Fruit fly (Drosophila melanogaster) whole organism, pupa: Measurements from ENCODE around the gene CG10738.

ENCODE experiments used
- CG10348 ChIP-seq: fragments of 200-800 bp; sonication (Bioruptor generic); IDR thresholded peaks from 2 replicates; pipeline ENCODE4 v1.3.6; 2022; ENCODE audit warnings: missing biosample characterization, missing genetic modification characterization
- CG12605 ChIP-seq: fragments of 200-800 bp; sonication (Bioruptor generic); IDR thresholded peaks from 2 replicates; pipeline ENCODE4 v1.3.6; 2022; ENCODE audit warnings: missing biosample characterization, missing genetic modification characterization
- CG13204 ChIP-seq: fragments of 200-800 bp; sonication (Bioruptor generic); optimal IDR thresholded peaks from 2 replicates; lab custom pipeline; 2018; ENCODE audit warnings: missing biosample characterization, mild to moderate bottlenecking, missing genetic modification characterization, moderate library complexity
- CG14655 ChIP-seq: fragments of 200-800 bp; sonication (Bioruptor generic); optimal IDR thresholded peaks from 3 replicates; lab custom pipeline; 2017; ENCODE audit warnings: mild to moderate bottlenecking, missing biosample characterization, missing genetic modification reagents, missing genetic modification characterization
- CG15710 ChIP-seq: fragments of 200-800 bp; sonication (Bioruptor generic); optimal IDR thresholded peaks from 2 replicates; lab custom pipeline; 2018; ENCODE audit warnings: missing biosample characterization, mild to moderate bottlenecking, missing genetic modification characterization, moderate library complexity
- CG17806 ChIP-seq: fragments of 200-800 bp; sonication (Bioruptor generic); optimal IDR thresholded peaks from 2 replicates; lab custom pipeline; 2018; ENCODE audit warnings: missing biosample characterization, mild to moderate bottlenecking, missing genetic modification characterization, moderate library complexity
- CG32121 ChIP-seq: fragments of 200-800 bp; sonication (Bioruptor generic); IDR thresholded peaks from 2 replicates; pipeline ENCODE4 v1.3.6; 2022; ENCODE audit warnings: missing biosample characterization, missing genetic modification characterization
- CG34367 ChIP-seq: fragments of 200-800 bp; sonication (Bioruptor generic); optimal IDR thresholded peaks from 2 replicates; lab custom pipeline; 2018; ENCODE audit warnings: missing biosample characterization, mild to moderate bottlenecking, missing genetic modification characterization
- CG4496 ChIP-seq: fragments of 200-800 bp; sonication (Bioruptor generic); IDR thresholded peaks from 3 replicates; pipeline ENCODE4 v1.3.6; 2022; ENCODE audit warnings: missing biosample characterization, missing genetic modification characterization
- CG8159 ChIP-seq: fragments of 200-800 bp; sonication (Bioruptor generic); optimal IDR thresholded peaks from 3 replicates; lab custom pipeline; 2018; ENCODE audit warnings: missing biosample characterization, mild to moderate bottlenecking, missing genetic modification characterization, moderate library complexity
- CG8301 ChIP-seq: fragments of 200-800 bp; sonication (Bioruptor generic); optimal IDR thresholded peaks from 2 replicates; lab custom pipeline; 2018; ENCODE audit warnings: missing biosample characterization, mild to moderate bottlenecking, missing genetic modification characterization
- CG9948 ChIP-seq: fragments of 200-800 bp; sonication (Bioruptor generic); optimal IDR thresholded peaks from 2 replicates; lab custom pipeline; 2018; ENCODE audit warnings: missing biosample characterization, mild to moderate bottlenecking, missing genetic modification characterization, moderate library complexity
- D1 ChIP-seq: fragments of 200-800 bp; sonication (Bioruptor generic); optimal IDR thresholded peaks from 2 replicates; lab custom pipeline; 2018; ENCODE audit warnings: missing biosample characterization, mild to moderate bottlenecking, missing genetic modification characterization, moderate library complexity
- EcR ChIP-seq: fragments of 200-800 bp; sonication (Bioruptor generic); optimal IDR thresholded peaks from 3 replicates; lab custom pipeline; 2019; ENCODE audit warnings: missing biosample characterization, missing genetic modification characterization, mild to moderate bottlenecking, moderate library complexity, missing genetic modification reagents
- Ets98B ChIP-seq: fragments of 200-800 bp; sonication (Bioruptor generic); IDR thresholded peaks from 2 replicates; pipeline ENCODE4 v1.3.6; 2022; ENCODE audit warnings: missing biosample characterization, missing genetic modification characterization
- Pif1A ChIP-seq: fragments of 200-800 bp; sonication (Bioruptor generic); optimal IDR thresholded peaks from 3 replicates; lab custom pipeline; 2016; ENCODE audit warnings: missing biosample characterization, missing genetic modification characterization
- Pif1B ChIP-seq: fragments of 200-800 bp; sonication (Bioruptor generic); optimal IDR thresholded peaks from 3 replicates; lab custom pipeline; 2016; ENCODE audit warnings: missing biosample characterization, missing genetic modification characterization
- Snoo ChIP-seq: fragments of 200-800 bp; sonication (Bioruptor generic); optimal IDR thresholded peaks from 3 replicates; lab custom pipeline; 2017; ENCODE audit warnings: missing biosample characterization, mild to moderate bottlenecking, missing genetic modification characterization, inconsistent platforms
- fd96Ca ChIP-seq: fragments of 200-800 bp; sonication (Bioruptor generic); IDR thresholded peaks from 3 replicates; pipeline ENCODE4 v1.3.6; 2022; ENCODE audit warnings: missing biosample characterization, missing genetic modification characterization
- gl ChIP-seq: fragments of 200-800 bp; sonication (Bioruptor generic); optimal IDR thresholded peaks from 2 replicates; lab custom pipeline; 2018; ENCODE audit warnings: missing biosample characterization, mild to moderate bottlenecking, missing genetic modification characterization
- rn ChIP-seq: fragments of 200-800 bp; sonication (Bioruptor generic); IDR thresholded peaks from 2 replicates; pipeline ENCODE4 v1.3.6; 2022; ENCODE audit warnings: missing biosample characterization, missing genetic modification characterization

CG10738 gene

DNA sequence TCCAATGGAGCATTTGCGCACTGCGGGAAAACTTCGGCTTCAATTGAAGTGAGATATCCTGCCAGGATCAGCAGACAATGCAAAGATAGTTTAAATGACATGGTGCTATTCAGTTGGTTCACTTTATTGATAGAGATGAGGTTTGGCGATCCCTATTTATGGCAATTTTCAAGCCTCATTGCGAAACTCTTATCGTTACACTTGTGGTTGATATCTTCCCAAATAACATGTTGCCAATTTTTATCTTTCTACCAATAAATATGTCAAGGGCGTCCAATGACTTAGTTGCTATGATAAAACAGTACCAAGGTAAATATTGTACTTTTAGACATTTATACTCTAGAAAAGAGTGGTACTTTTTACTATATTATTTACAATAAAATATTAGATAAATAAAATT lies 26.5 kb upstream of the CG10738 start, which contains the start of gene CG33263:
TSS of gene CG33263 (minus strand) at position 101 of the 400 bp plus-strand sequence.
- TF ChIP-seq CG14655 (GFP tag; lab: Kevin White, UChicago), result no peak
- TF ChIP-seq CG8301, result no peak
- no peak for TF ChIP-seq CG12605 (GFP tag; lab: Robert Waterston, UW)
- TF ChIP-seq gl (tag; lab: Kevin White, UChicago), result no peak
- TF ChIP-seq CG15710 (tag; lab: Kevin White, UChicago), result no peak
- no peak for TF ChIP-seq CG13204 (GFP tag; lab: Kevin White, UChicago)
- TF ChIP-seq CG9948 (tag; lab: Kevin White, UChicago), result no peak
- TF ChIP-seq EcR (GFP tag; lab: Kevin White, UChicago), result no peak
- TF ChIP-seq CG4496 (GFP tag; lab: Robert Waterston, UW), result no peak
- TF ChIP-seq CG17806 (tag; lab: Kevin White, UChicago), result no peak
- TF ChIP-seq Ets98B (GFP tag; lab: Robert Waterston, UW), result no peak
- no peak for TF ChIP-seq Snoo (tag; lab: Kevin White, UChicago)
- no peak for TF ChIP-seq Pif1B (GFP tag; lab: Kevin White, UChicago)
- no peak for TF ChIP-seq Pif1A

DNA sequence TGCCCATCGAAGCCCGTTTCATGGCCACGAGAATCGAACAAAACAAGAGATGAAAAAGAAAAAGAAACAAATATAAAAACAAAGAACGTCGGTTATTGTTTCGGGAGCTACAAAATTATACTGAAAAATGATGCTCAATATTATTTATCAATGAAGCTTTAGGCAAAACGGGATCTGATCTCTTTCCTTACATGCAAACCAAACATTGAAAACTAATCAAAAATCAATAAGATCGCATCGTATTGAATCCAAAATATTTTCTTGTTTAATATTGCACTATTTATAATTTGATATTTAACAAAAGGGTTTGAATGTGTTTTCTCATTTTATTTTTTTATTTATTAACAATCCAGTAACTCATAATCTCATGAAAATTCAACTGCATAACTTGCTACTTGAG lies 25.0 kb upstream of the CG10738 start, which contains the start of gene CG14106:
TSS of gene CG14106 (minus strand) at position 101 of the 400 bp plus-strand sequence.
- TF ChIP-seq Pif1A (no peak), Snoo (tag; lab: Kevin White, UChicago) (no peak), CG34367 (tag; lab: Kevin White, UChicago) (no peak), Pif1B (GFP tag; lab: Kevin White, UChicago) (no peak), CG9948 (tag; lab: Kevin White, UChicago) (no peak), CG13204 (GFP tag; lab: Kevin White, UChicago) (no peak)

DNA sequence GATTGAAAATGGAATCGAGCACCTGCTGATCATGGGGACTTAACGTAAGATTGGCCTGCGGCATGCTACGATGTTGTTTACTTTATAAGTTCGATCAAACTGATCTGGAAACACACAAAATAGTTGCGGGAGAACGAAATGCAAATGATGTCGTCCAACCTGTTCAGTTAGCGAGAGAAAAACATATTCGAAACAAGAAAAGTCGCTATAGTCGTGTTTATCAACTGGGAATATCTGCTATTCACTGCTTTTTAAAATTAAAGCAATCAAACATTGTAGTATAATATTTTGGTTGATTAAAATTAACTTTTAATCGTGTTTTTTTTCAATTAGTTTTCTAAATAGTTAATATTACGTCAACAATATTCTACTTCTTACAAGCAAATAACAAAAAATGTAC lies 24.0 kb upstream of the CG10738 start, which contains the start of gene CG14105:
TSS of gene CG14105 (minus strand) at position 101 of the 400 bp plus-strand sequence.
- TF ChIP-seq rn (GFP tag; lab: Robert Waterston, UW), result no peak
- TF ChIP-seq CG12605 (GFP tag; lab: Robert Waterston, UW), result no peak
- TF ChIP-seq Snoo (tag; lab: Kevin White, UChicago), result no peak
- TF ChIP-seq CG10348 (GFP tag; lab: Robert Waterston, UW), result no peak
- TF ChIP-seq CG34367 (tag; lab: Kevin White, UChicago), result no peak
- TF ChIP-seq CG8159 (tag; lab: Kevin White, UChicago), result no peak
- TF ChIP-seq Pif1B (GFP tag; lab: Kevin White, UChicago), result no peak
- TF ChIP-seq EcR (GFP tag; lab: Kevin White, UChicago), result no peak
- no peak for TF ChIP-seq gl (tag; lab: Kevin White, UChicago)
- no peak for TF ChIP-seq CG32121 (GFP tag; lab: Robert Waterston, UW)
- no peak for TF ChIP-seq D1 (tag; lab: Kevin White, UChicago)
- no peak for TF ChIP-seq CG8301
- TF ChIP-seq CG4496 (GFP tag; lab: Robert Waterston, UW), result no peak
- TF ChIP-seq CG17806 (tag; lab: Kevin White, UChicago), result no peak
- no peak for TF ChIP-seq CG15710 (tag; lab: Kevin White, UChicago)
- no peak for TF ChIP-seq Pif1A
- TF ChIP-seq fd96Ca (GFP tag; lab: Robert Waterston, UW), result no peak
- no peak for TF ChIP-seq CG9948 (tag; lab: Kevin White, UChicago)

DNA sequence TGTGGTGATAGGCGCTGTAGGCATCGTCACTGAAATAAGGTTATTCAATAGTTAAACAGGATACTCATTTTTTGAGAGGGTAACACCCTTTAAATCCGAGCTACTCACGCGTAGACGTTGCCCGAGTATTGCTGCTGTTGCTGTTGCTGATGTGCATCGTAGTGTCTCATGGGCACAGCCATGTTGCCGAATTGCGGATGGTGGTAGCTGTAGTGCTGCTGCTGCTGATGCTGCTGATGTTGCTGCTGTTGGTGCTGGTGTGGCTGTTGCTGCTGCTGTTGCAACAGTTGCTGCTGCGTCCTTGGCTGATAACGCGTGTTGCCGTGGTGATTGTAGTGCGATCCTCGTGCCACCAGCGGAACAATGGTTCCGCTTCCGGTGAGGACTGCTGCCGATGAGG lies 20.4 kb upstream of the CG10738 start:
- no peak for TF ChIP-seq CG14655 (GFP tag; lab: Kevin White, UChicago)
- TF ChIP-seq CG34367 (tag; lab: Kevin White, UChicago), result no peak
- no peak for TF ChIP-seq CG10348 (GFP tag; lab: Robert Waterston, UW)
- TF ChIP-seq CG32121 (GFP tag; lab: Robert Waterston, UW), result no peak
- no peak for TF ChIP-seq Pif1B (GFP tag; lab: Kevin White, UChicago)
- TF ChIP-seq Pif1A, result no peak
- no peak for TF ChIP-seq CG17806 (tag; lab: Kevin White, UChicago)
- TF ChIP-seq CG12605 (GFP tag; lab: Robert Waterston, UW), result no peak
- TF ChIP-seq CG13204 (GFP tag; lab: Kevin White, UChicago), result no peak
- TF ChIP-seq D1 (tag; lab: Kevin White, UChicago), result no peak
- TF ChIP-seq CG8159 (tag; lab: Kevin White, UChicago), result no peak
- no peak for TF ChIP-seq gl (tag; lab: Kevin White, UChicago)
- no peak for TF ChIP-seq CG4496 (GFP tag; lab: Robert Waterston, UW)
- TF ChIP-seq Snoo (tag; lab: Kevin White, UChicago), result no peak
- TF ChIP-seq CG15710 (tag; lab: Kevin White, UChicago), result no peak
- no peak for TF ChIP-seq CG9948 (tag; lab: Kevin White, UChicago)
- TF ChIP-seq CG8301, result no peak
- no peak for TF ChIP-seq rn (GFP tag; lab: Robert Waterston, UW)
- no peak for TF ChIP-seq Ets98B (GFP tag; lab: Robert Waterston, UW)
- TF ChIP-seq EcR (GFP tag; lab: Kevin White, UChicago), result no peak

DNA sequence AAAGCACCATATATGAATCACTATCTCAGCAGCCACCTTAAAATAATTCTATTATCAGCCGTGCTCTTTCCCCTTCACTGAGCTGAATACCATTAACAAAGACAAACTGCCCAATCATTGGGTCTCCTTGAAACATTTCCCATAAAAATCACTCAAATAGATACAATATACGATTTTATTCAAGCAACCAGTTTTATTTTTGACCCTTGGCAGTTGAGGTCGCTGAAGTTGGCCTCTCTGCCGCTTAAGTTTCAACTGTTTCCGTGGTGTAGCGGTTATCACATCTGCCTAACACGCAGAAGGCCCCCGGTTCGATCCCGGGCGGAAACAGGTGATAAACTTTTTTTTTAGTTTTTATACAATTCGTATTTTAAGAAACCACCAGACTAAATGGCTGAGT lies 17.8 kb upstream of the CG10738 start:
- no peak for TF ChIP-seq CG12605 (GFP tag; lab: Robert Waterston, UW)
- TF ChIP-seq rn (GFP tag; lab: Robert Waterston, UW), result no peak
- no peak for TF ChIP-seq CG9948 (tag; lab: Kevin White, UChicago)
- no peak for TF ChIP-seq CG10348 (GFP tag; lab: Robert Waterston, UW)
- TF ChIP-seq CG32121 (GFP tag; lab: Robert Waterston, UW), result no peak
- TF ChIP-seq CG8159 (tag; lab: Kevin White, UChicago), result no peak
- TF ChIP-seq, all 21 proteins: peak for 0

DNA sequence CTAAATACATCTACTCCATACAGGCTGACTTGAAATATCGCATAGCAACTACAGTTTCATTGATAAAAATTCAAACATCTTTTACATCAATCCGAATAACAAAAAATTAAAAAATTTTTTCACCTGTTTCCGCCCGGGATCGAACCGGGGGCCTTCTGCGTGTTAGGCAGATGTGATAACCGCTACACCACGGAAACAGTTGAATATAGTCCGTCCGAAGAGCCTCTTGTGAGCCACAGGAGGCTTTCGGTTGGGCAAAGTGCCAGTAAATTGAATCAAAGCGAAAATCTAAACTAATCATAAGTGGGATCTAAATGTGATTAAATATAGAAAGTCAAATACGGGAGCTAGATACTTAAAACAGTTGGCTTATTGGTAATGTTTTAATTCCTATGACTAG lies 17.0 kb upstream of the CG10738 start:
- TF ChIP-seq CG4496 (GFP tag; lab: Robert Waterston, UW), result no peak
- no peak for TF ChIP-seq CG34367 (tag; lab: Kevin White, UChicago)
- no peak for TF ChIP-seq CG14655 (GFP tag; lab: Kevin White, UChicago)
